Worm (Caenorhabditis elegans): ENCODE results near the gene Y47D7A.12.

Y47D7A.12 gene

ce11 chrV:4384482-4384881 is 45.0 kb downstream of the Y47D7A.12 start, which contains the start of gene F13A2.2:
Gene F13A2.2 (minus strand): TSS chrV:4384582.
- TF ChIP-seq tra-4 (tag; optimal IDR thresholded peaks at IDR 0.05) (no peak), B0310.2 (tag; optimal IDR thresholded peaks at IDR 0.05) (no peak), ama-1 (optimal IDR thresholded peaks at IDR 0.05) (no peak), hmbx-1 (tag; optimal IDR thresholded peaks at IDR 0.05) (no peak), pes-1 (GFP tag; IDR thresholded peaks at IDR 0.05) (no peak), ets-7 (tag; optimal IDR thresholded peaks at IDR 0.05) (no peak), F13C5.2 (tag; optimal IDR thresholded peaks at IDR 0.05) (no peak), hnd-1 (tag; optimal IDR thresholded peaks at IDR 0.05) (no peak), tbx-11 (GFP tag; IDR thresholded peaks at IDR 0.05) (no peak), aly-1 (tag; optimal IDR thresholded peaks at IDR 0.05) (no peak), tbx-37 (GFP tag; conservative IDR thresholded peaks at IDR 0.05) (no peak), ceh-36 (tag; optimal IDR thresholded peaks at IDR 0.05) (no peak), flt-1 (GFP tag; IDR thresholded peaks at IDR 0.05) (no peak), scrt-1 (GFP tag; IDR thresholded peaks at IDR 0.05) (no peak), sea-1 (GFP tag; conservative IDR thresholded peaks at IDR 0.05) (no peak), ceh-13 (GFP tag; optimal IDR thresholded peaks at IDR 0.05) (no peak), hmg-4 (GFP tag; optimal IDR thresholded peaks at IDR 0.05) (no peak)

ce11 chrV:4382298-4382697 is 47.2 kb downstream of the Y47D7A.12 start, which contains the start of gene F13A2.1:
Gene F13A2.1 (minus strand): TSS chrV:4382398.
- no peak for TF ChIP-seq flt-1 (GFP tag; IDR thresholded peaks at IDR 0.05)
- no peak for TF ChIP-seq B0310.2 (tag; optimal IDR thresholded peaks at IDR 0.05)
- TF ChIP-seq hnd-1 (tag; optimal IDR thresholded peaks at IDR 0.05), result no peak
- no peak for TF ChIP-seq hmg-4 (GFP tag; optimal IDR thresholded peaks at IDR 0.05)
- no peak for TF ChIP-seq sea-1 (GFP tag; conservative IDR thresholded peaks at IDR 0.05)
- TF ChIP-seq tra-4 (tag; optimal IDR thresholded peaks at IDR 0.05), result no peak
